Worm (Caenorhabditis elegans) whole organism, midembryonic: ENCODE measurements around the gene bli-2.
A peak's percentile ranks its signal among the peaks of the same experiment; 100 is the strongest.

ENCODE experiments used
- T22C8.4 ChIP-seq: fragments of 200-800 bp; sonication (Bioruptor generic); IDR thresholded peaks from 2 replicates; pipeline ENCODE4 v1.3.6; 2022; ENCODE audit warnings: missing genetic modification characterization, missing compliant biosample characterization
- cog-1 ChIP-seq: sonication (generic microtip); optimal IDR thresholded peaks from 2 replicates; lab custom pipeline; 2016; ENCODE audit warnings: missing genetic modification characterization, missing compliant biosample characterization
- flt-1 ChIP-seq: fragments of 200-800 bp; sonication (Bioruptor generic); IDR thresholded peaks from 2 replicates; pipeline ENCODE4 v1.3.6; 2022; ENCODE audit warnings: missing genetic modification characterization, missing compliant biosample characterization
- klf-2 ChIP-seq: fragments of 200-800 bp; sonication (Bioruptor generic); conservative IDR thresholded peaks from 2 replicates; pipeline ENCODE4 v1.3.6; 2022; ENCODE audit warnings: missing genetic modification reagents, missing genetic modification characterization, missing compliant biosample characterization
- med-1 ChIP-seq: sonication (generic microtip); optimal IDR thresholded peaks from 2 replicates; lab custom pipeline; 2017; ENCODE audit warnings: missing genetic modification characterization, mild to moderate bottlenecking, missing compliant biosample characterization, antibody characterized with exemption, missing genetic modification reagents; ENCODE audit not compliant: insufficient read depth
- ref-1 ChIP-seq: fragments of 200-800 bp; sonication (Bioruptor generic); conservative IDR thresholded peaks from 2 replicates; pipeline ENCODE4 v1.3.6; 2022; ENCODE audit warnings: missing genetic modification reagents, missing genetic modification characterization, missing compliant biosample characterization
- tab-1 ChIP-seq: fragments of 200-800 bp; sonication (Bioruptor generic); IDR thresholded peaks from 2 replicates; pipeline ENCODE4 v1.3.6; 2022; ENCODE audit warnings: missing genetic modification characterization, missing compliant biosample characterization
- ztf-23 ChIP-seq: fragments of 200-800 bp; sonication (Bioruptor generic); IDR thresholded peaks from 2 replicates; pipeline ENCODE4 v1.3.6; 2022; ENCODE audit warnings: missing genetic modification reagents, missing genetic modification characterization, missing compliant biosample characterization
- ztf-29 ChIP-seq: fragments of 200-800 bp; sonication (Bioruptor generic); IDR thresholded peaks from 2 replicates; pipeline ENCODE4 v1.3.6; 2022; ENCODE audit warnings: missing genetic modification reagents, missing genetic modification characterization, missing compliant biosample characterization

bli-2 gene

DNA sequence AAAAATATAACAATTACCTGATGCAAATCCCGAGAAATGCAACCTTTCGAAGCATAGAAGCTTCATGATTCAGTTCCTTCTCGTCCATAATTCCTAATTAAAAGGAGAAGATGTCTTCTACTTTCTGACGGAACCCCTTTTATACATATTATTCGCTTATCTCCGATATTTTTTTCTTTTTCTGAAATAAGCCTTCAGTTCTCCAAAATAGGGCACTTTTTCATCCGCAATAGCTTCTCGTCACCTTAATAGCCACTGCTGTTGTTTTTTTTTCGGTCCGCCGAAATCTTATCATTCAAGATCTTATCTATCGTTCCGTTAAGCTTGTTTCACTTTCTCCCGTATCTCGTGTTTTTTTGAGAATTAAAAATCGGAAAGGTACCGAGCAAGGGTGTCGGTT lies at the start of gene bli-2:
TSS of gene bli-2 (minus strand) at position 101 of the 400 bp plus-strand sequence.
- TF ChIP-seq ztf-23 (GFP tag; lab: Robert Waterston, UW) (no peak), T22C8.4 (no peak), klf-2 (GFP tag; lab: Robert Waterston, UW) (no peak), cog-1 (tag; lab: Kevin White, UChicago) (no peak), ztf-29 (GFP tag; lab: Robert Waterston, UW) (no peak), flt-1 (no peak), ref-1 (no peak), med-1 (no peak)

DNA sequence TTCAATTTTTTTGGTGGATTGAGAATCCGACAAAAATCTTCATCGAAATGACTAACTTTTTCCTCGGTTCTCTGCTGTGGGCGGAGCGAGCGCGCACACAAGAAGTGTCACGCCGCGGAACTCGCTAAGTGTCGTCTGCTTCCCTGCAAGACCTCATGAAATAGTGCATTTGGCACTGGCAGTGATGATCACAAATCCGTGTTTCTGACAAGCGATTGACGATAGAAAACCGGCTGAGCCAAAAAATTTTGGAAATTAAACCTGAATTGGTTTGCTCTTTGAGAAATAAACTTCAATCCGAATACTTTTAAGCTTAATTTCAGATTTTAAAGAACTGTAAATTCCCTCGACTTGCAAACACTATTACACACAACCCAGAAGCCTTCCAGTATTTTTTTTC lies 49.3 kb upstream of the bli-2 start:
- TF ChIP-seq ref-1 (no peak), cog-1 (tag; lab: Kevin White, UChicago) (no peak), ztf-23 (GFP tag; lab: Robert Waterston, UW) (no peak), T22C8.4 (no peak), ztf-29 (GFP tag; lab: Robert Waterston, UW) (no peak), tab-1 (GFP tag; lab: Robert Waterston, UW) (no peak), flt-1 (no peak), med-1 (no peak), klf-2 (GFP tag; lab: Robert Waterston, UW) (no peak)

DNA sequence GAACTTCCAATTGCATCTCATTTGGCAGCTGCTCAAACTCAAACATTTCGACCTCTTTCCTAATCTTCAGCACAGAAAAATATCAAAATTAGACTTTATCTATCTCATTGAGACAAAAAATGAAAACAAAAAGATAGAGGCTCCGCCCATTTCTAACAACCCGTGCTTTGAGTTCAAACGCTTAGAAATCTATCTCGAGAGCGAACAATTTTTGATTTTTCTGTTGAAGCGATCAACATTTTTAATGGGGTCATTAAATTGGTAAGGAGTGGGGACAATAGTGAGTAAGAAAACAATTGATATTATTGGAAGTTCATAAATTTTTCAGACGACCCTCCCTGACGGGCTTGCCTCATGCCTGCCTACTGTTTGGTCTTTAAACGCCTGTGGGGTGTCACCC lies 46.6 kb upstream of the bli-2 start, which contains the start of the genes C25H3.10 and C25H3.1:
TSS of gene C25H3.10 (minus strand) at position 101 of the 400 bp plus-strand sequence.
TSS of gene C25H3.1 (plus strand) at position 203 of the 400 bp plus-strand sequence.
- TF ChIP-seq cog-1 (tag; lab: Kevin White, UChicago) (no peak), ztf-29 (GFP tag; lab: Robert Waterston, UW) (no peak), klf-2 (GFP tag; lab: Robert Waterston, UW) (no peak), tab-1 (GFP tag; lab: Robert Waterston, UW) (no peak)

DNA sequence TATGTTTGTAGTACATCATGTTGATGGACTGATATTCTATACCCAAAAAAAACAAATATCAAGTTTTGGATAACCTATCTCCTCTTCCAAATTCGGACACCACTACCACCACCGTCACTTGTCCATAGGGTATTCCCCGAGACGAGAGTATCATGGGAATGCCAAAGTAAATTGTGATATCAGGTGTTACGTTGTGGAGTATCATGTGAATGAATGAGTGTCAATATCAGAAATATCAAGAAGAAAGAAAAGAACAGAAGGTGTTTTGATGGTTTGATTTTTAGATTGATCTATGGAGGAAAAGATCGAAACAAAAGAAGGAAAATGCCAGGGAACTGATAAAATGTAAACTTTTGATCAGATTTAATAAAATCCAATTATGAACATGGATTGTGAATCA lies 46.0 kb upstream of the bli-2 start:
- TF ChIP-seq tab-1 (GFP tag; lab: Robert Waterston, UW) (no peak), flt-1 (no peak), cog-1 (tag; lab: Kevin White, UChicago) (no peak), T22C8.4 (no peak), ztf-23 (GFP tag; lab: Robert Waterston, UW) (no peak), ref-1 (no peak), med-1 (no peak), ztf-29 (GFP tag; lab: Robert Waterston, UW) (no peak), klf-2 (GFP tag; lab: Robert Waterston, UW) (no peak)

DNA sequence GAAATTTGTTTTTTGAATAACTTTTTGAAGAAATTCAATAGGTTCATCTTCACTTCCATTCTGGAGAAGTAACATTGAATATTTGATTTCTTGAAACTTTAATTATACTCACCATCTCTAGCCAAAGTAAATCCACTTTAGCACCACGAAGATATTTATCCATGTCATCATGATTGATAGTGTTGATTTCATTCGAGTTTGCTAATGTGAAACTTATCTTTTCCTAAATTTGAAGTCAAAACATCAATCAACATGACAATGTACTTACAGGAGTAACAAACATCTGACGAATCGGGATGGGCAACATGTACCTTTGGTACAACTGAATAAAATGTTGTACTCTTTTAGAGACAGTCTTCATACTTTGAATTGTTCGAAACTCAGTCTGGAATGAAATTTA lies 45.1 kb upstream of the bli-2 start:
- no peak for TF ChIP-seq ztf-23 (GFP tag; lab: Robert Waterston, UW)
- TF ChIP-seq cog-1 (tag; lab: Kevin White, UChicago), result no peak
- TF ChIP-seq T22C8.4, result no peak
- TF ChIP-seq flt-1, result no peak
- TF ChIP-seq ref-1, result no peak
- no peak for TF ChIP-seq klf-2 (GFP tag; lab: Robert Waterston, UW)
- no peak for TF ChIP-seq med-1
- TF ChIP-seq tab-1 (GFP tag; lab: Robert Waterston, UW), result no peak
- TF ChIP-seq ztf-29 (GFP tag; lab: Robert Waterston, UW), result no peak

DNA sequence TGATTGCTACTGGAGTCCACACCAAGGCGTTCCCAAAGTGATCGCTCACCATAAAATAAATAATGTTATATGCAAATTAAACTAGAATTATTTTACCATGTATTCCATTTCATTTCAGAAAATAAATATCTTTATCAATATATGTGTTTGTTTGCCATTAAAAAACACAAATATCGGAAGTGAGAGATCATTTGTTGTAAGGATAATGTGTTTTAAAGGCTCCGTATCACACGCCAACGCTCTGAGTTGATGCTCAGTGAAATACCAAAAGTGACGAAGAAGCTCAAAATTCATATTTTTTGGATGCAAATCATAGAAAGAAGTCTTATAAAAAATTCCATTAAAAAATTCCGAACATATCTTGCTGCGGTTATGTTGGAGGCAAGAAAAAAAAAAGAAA lies 44.0 kb upstream of the bli-2 start:
- TF ChIP-seq ref-1 (no peak), ztf-23 (GFP tag; lab: Robert Waterston, UW) (no peak)

DNA sequence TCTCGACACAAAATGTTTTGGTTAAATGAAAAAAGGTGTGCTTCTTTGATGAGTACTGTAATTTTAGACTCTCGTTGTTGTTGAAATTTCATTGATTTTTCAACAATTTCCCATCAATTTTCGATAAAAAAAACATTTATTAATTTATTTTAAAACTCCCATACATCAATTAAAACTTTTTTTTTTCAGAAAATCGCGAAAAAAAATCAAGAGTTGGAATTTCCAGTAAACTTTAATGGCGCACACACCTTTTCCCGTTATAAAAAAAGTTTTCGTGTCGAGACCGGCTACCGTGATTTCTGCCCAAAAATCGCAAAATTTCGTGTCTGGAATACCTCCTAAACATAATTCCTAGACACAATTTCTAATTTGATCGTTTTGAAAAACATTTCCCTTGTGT lies 42.6 kb upstream of the bli-2 start, which contains the start of gene C25H3.14:
TSS of gene C25H3.14 (plus strand) at position 301 of the 400 bp plus-strand sequence.
- TF ChIP-seq ref-1 (no peak), T22C8.4 (no peak), tab-1 (GFP tag; lab: Robert Waterston, UW) (no peak), flt-1 (no peak), klf-2 (GFP tag; lab: Robert Waterston, UW) (no peak), med-1 (no peak), ztf-23 (GFP tag; lab: Robert Waterston, UW) (no peak), ztf-29 (GFP tag; lab: Robert Waterston, UW) (no peak), cog-1 (tag; lab: Kevin White, UChicago) (no peak)

DNA sequence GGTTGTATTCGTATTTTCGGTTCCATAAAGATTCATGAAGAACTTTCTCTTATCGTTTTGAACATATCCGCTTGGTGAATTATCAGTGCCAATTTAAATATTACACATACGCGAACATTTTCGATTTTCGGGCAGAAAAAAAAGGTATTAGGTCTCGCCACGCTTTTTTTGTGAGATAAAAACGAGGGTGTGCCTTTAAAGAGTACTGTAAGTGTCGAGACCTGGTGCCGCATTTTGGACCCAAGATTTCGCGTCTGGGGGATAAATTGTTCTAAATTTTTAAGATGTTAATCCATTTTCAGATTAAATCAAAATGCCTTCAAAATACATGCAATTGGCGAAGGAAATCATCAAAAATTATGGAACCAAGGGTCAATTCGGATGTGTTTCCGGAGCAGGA lies 41.7 kb upstream of the bli-2 start, which contains the start of gene C25H3.3:
TSS of gene C25H3.3 (plus strand) at position 301 of the 400 bp plus-strand sequence.
- TF ChIP-seq klf-2 (GFP tag; lab: Robert Waterston, UW) (no peak), flt-1 (no peak), tab-1 (GFP tag; lab: Robert Waterston, UW) (no peak), cog-1 (tag; lab: Kevin White, UChicago) (no peak), ref-1 (no peak), med-1 (no peak), ztf-29 (GFP tag; lab: Robert Waterston, UW) (no peak), T22C8.4 (no peak), ztf-23 (GFP tag; lab: Robert Waterston, UW) (no peak)

DNA sequence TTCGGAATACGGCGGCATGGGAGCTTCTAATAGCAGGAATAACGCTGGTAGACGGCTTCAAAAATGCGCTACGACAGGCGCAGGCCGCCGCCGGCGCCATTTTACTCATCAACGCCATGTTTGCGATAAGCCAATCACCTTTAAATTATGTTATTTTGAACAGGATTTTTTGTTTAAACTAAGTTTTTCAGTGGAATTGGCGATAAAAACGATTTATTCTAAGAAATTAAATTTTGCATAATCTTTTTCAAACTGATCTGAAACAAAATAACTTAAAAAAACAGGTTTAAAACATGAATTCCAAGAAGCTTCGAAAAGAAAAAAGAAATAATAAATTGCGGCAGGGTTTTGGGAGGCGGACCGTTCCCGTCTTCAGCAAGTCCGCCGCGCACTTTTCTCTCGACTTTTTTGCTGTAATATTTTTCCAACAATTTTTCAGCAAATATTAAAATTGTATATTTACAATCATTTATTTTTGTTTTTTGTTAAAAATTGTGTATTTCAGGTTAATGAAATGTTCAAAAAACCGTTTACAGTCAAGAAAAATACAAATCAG lies 39.1 kb upstream of the bli-2 start, which contains the start of the genes ndub-5 and eif-2D:
TSS of gene ndub-5 (minus strand) at position 138 of the 556 bp plus-strand sequence.
TSS of gene eif-2D (plus strand) at position 506 of the 556 bp plus-strand sequence.
- TF ChIP-seq med-1 (no peak), ztf-23 (GFP tag; lab: Robert Waterston, UW) (no peak), ref-1 (no peak)

DNA sequence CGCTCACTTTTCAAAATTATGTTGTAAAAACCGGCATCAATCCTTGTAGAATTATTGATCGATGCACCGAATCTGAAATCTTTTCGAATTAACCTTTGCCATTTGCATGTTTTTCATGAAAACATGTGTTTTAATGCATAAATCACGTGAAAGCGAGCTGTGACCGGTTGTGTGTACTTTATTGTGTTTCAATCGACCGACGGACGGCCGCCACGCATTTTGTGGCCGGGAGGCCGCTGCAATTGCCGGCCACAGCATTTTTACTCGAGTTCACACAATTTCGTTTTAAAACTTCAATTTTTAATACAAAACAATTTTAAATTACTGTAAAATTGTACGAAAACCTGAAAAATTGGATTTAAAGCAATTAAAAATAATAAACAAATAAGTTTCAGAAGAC lies 36.7 kb upstream of the bli-2 start, which contains the start of gene C25H3.11:
TSS of gene C25H3.11 (minus strand) at position 82 of the 400 bp plus-strand sequence.
- TF ChIP-seq klf-2 (GFP tag; lab: Robert Waterston, UW), result peak; percentile 46; the same call in 1 of the 2 replicates
- TF ChIP-seq T22C8.4, result no peak

DNA sequence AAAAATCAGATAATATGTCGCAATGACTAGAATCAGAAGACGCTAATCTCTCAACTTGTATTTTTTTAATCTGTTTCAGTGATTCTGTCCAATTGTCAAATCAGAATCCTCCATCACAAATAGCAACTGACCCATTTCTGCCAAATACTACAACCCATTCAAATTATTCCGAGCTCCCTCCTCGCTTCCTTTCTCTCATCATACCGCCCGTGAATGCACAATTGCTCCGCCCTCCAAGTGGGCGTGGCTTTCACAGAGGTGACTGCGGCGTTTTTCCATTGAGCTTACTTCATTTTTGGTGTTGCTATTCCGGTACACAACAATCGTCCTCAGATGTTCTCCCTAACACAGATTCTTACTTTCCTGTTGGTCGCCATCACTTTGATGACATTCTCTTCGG lies 28.5 kb upstream of the bli-2 start, which contains the start of gene flp-27:
TSS of gene flp-27 (plus strand) at position 301 of the 400 bp plus-strand sequence.
- no peak for TF ChIP-seq klf-2 (GFP tag; lab: Robert Waterston, UW)
